Fruit fly (Drosophila melanogaster) whole organism, prepupa: ENCODE measurements around the gene CG31661.

Experiments used
- Blimp-1 ChIP-seq: fragments of 200-800 bp; sonication (Bioruptor generic); optimal IDR thresholded peaks from 3 replicates; lab custom pipeline; 2017; ENCODE audit warnings: missing biosample characterization, missing genetic modification characterization, mild to moderate bottlenecking, moderate library complexity, missing genetic modification reagents
- CG10669 ChIP-seq: fragments of 200-800 bp; sonication (Bioruptor generic); optimal IDR thresholded peaks from 3 replicates; lab custom pipeline; 2018; ENCODE audit warnings: missing biosample characterization, mild to moderate bottlenecking, missing genetic modification characterization, moderate library complexity
- CG11762 ChIP-seq: fragments of 200-800 bp; sonication (Bioruptor generic); optimal IDR thresholded peaks from 3 replicates; lab custom pipeline; 2016; ENCODE audit warnings: missing biosample characterization, missing genetic modification characterization; ENCODE audit not compliant: insufficient read depth
- CG16779 ChIP-seq: fragments of 200-800 bp; sonication (Bioruptor generic); optimal IDR thresholded peaks from 3 replicates; lab custom pipeline; 2017; ENCODE audit warnings: missing biosample characterization, mild to moderate bottlenecking, missing genetic modification characterization
- CG3032 ChIP-seq: fragments of 200-800 bp; optimal IDR thresholded peaks from 2 replicates; lab custom pipeline; 2019; ENCODE audit warnings: missing biosample characterization, mild to moderate bottlenecking, missing genetic modification characterization, moderate library complexity
- Ets96B ChIP-seq: fragments of 200-800 bp; optimal IDR thresholded peaks from 2 replicates; lab custom pipeline; 2019; ENCODE audit warnings: missing biosample characterization, mild to moderate bottlenecking, missing genetic modification characterization, moderate library complexity
- Lpt ChIP-seq: fragments of 200-800 bp; sonication (Bioruptor generic); optimal IDR thresholded peaks from 3 replicates; lab custom pipeline; 2016; ENCODE audit warnings: missing biosample characterization, missing genetic modification characterization
- Sox102F ChIP-seq: fragments of 200-800 bp; sonication (Bioruptor generic); optimal IDR thresholded peaks from 2 replicates; lab custom pipeline; 2016; ENCODE audit warnings: missing biosample characterization, mild to moderate bottlenecking, missing genetic modification characterization
- cyc ChIP-seq: fragments of 200-800 bp; sonication (Bioruptor generic); optimal IDR thresholded peaks from 3 replicates; lab custom pipeline; 2016; ENCODE audit warnings: missing biosample characterization, missing genetic modification characterization
- lz ChIP-seq: fragments of 200-800 bp; sonication (Bioruptor generic); optimal IDR thresholded peaks from 3 replicates; lab custom pipeline; 2016; ENCODE audit warnings: missing biosample characterization, missing genetic modification characterization

- peak; percentile 51 for TF ChIP-seq Ets96B
- peak; percentile 48 for TF ChIP-seq CG3032 (tag; lab: Kevin White, UChicago)
- no peak for TF ChIP-seq lz (GFP tag; lab: Kevin White, UChicago)
- peak; percentile 10 for TF ChIP-seq CG11762 (GFP tag; lab: Kevin White, UChicago)
- no peak for TF ChIP-seq Lpt (GFP tag; lab: Kevin White, UChicago)
- no peak for TF ChIP-seq Blimp-1 (GFP tag; lab: Kevin White, UChicago)
- TF ChIP-seq CG16779 = no peak
- TF ChIP-seq Sox102F = no peak
- TF ChIP-seq CG10669 (GFP tag; lab: Kevin White, UChicago) = peak; percentile 38
- TF ChIP-seq cyc = no peak
Measured at dm6 chr2L:1455498-1455897, 41.5 kb upstream of the CG31661 start.
